Worm (Caenorhabditis elegans): ENCODE measurements around the gene C04A11.2.

- no peak for TF ChIP-seq tbp1 (GFP tag; optimal IDR thresholded peaks at IDR 0.05)
- no peak for TF ChIP-seq nhr-179 (tag; optimal IDR thresholded peaks at IDR 0.05)
- TF ChIP-seq F33H1.4 (GFP tag; IDR thresholded peaks at IDR 0.05) = no peak
- TF ChIP-seq ama-1 (optimal IDR thresholded peaks at IDR 0.05) = no peak
- TF ChIP-seq ama-1 (GFP tag; optimal IDR thresholded peaks at IDR 0.05) = no peak
- no peak for TF ChIP-seq madf-3 (GFP tag; IDR thresholded peaks at IDR 0.05)
- no peak for TF ChIP-seq ccch-3 (GFP tag; optimal IDR thresholded peaks at IDR 0.05)
- no peak for TF ChIP-seq hlh-12 (tag; optimal IDR thresholded peaks at IDR 0.05)
- no peak for TF ChIP-seq nfya-2 (GFP tag; IDR thresholded peaks at IDR 0.05)
These were observed 31.1 kb downstream of the C04A11.2 start for ce11 chrX:13637526-13637925.
